Worm (Caenorhabditis elegans) whole organism, midembryonic: ENCODE measurements around the gene srg-21.
A peak's percentile ranks its signal among the peaks of the same experiment; 100 is the strongest.

Source experiments
- T22C8.4 ChIP-seq: fragments of 200-800 bp; sonication (Bioruptor generic); IDR thresholded peaks from 2 replicates; pipeline ENCODE4 v1.3.6; 2022; ENCODE audit warnings: missing genetic modification characterization, missing compliant biosample characterization
- cog-1 ChIP-seq: sonication (generic microtip); optimal IDR thresholded peaks from 2 replicates; lab custom pipeline; 2016; ENCODE audit warnings: missing genetic modification characterization, missing compliant biosample characterization
- flt-1 ChIP-seq: fragments of 200-800 bp; sonication (Bioruptor generic); IDR thresholded peaks from 2 replicates; pipeline ENCODE4 v1.3.6; 2022; ENCODE audit warnings: missing genetic modification characterization, missing compliant biosample characterization
- klf-2 ChIP-seq: fragments of 200-800 bp; sonication (Bioruptor generic); conservative IDR thresholded peaks from 2 replicates; pipeline ENCODE4 v1.3.6; 2022; ENCODE audit warnings: missing genetic modification reagents, missing genetic modification characterization, missing compliant biosample characterization
- med-1 ChIP-seq: sonication (generic microtip); optimal IDR thresholded peaks from 2 replicates; lab custom pipeline; 2017; ENCODE audit warnings: missing genetic modification characterization, mild to moderate bottlenecking, missing compliant biosample characterization, antibody characterized with exemption, missing genetic modification reagents; ENCODE audit not compliant: insufficient read depth
- ref-1 ChIP-seq: fragments of 200-800 bp; sonication (Bioruptor generic); conservative IDR thresholded peaks from 2 replicates; pipeline ENCODE4 v1.3.6; 2022; ENCODE audit warnings: missing genetic modification reagents, missing genetic modification characterization, missing compliant biosample characterization
- tab-1 ChIP-seq: fragments of 200-800 bp; sonication (Bioruptor generic); IDR thresholded peaks from 2 replicates; pipeline ENCODE4 v1.3.6; 2022; ENCODE audit warnings: missing genetic modification characterization, missing compliant biosample characterization
- ztf-23 ChIP-seq: fragments of 200-800 bp; sonication (Bioruptor generic); IDR thresholded peaks from 2 replicates; pipeline ENCODE4 v1.3.6; 2022; ENCODE audit warnings: missing genetic modification reagents, missing genetic modification characterization, missing compliant biosample characterization
- ztf-29 ChIP-seq: fragments of 200-800 bp; sonication (Bioruptor generic); IDR thresholded peaks from 2 replicates; pipeline ENCODE4 v1.3.6; 2022; ENCODE audit warnings: missing genetic modification reagents, missing genetic modification characterization, missing compliant biosample characterization

The srg-21 gene

DNA sequence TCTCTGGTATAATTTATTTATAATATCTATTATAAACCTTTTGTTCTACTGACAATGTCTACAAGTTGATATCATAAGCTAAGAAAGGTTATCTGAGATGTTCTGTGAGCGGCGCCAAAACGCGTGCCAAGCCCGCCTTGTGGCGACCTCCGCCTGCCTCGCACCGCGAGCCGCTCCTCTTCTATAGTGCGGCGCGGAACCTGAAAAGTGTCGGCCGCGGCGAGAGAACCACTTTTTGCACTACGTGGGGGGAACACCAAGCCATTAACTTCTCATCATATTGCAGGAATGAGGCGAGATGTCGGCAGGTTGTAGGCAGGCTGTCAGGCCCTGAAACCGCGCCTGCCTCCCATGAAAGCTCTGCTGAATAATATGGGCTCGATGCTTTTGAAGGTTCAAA lies 22.1 kb upstream of the srg-21 start:
- TF ChIP-seq ztf-29 (GFP tag; lab: Robert Waterston, UW): no peak
- TF ChIP-seq tab-1 (GFP tag; lab: Robert Waterston, UW): 0 out of 2 replicates have a peak, but pooled peaks have one; percentile 14
- TF ChIP-seq cog-1 (tag; lab: Kevin White, UChicago): no peak
- no peak for TF ChIP-seq flt-1 (GFP tag; lab: Robert Waterston, UW)
- TF ChIP-seq T22C8.4 (GFP tag; lab: Robert Waterston, UW): no peak

ce11 chrII:3112313-3112712 lies 21.1 kb upstream of the srg-21 start, which contains the start of gene Y25C1A.2:
Gene Y25C1A.2 (plus strand): TSS chrII:3112613.
- TF ChIP-seq flt-1 (GFP tag; lab: Robert Waterston, UW): no peak
- no peak for TF ChIP-seq med-1 (GFP tag; lab: Kevin White, UChicago)
- no peak for TF ChIP-seq ztf-23 (GFP tag; lab: Robert Waterston, UW)
- TF ChIP-seq cog-1 (tag; lab: Kevin White, UChicago): no peak
- TF ChIP-seq T22C8.4 (GFP tag; lab: Robert Waterston, UW): no peak
- TF ChIP-seq ref-1: no peak
- no peak for TF ChIP-seq tab-1 (GFP tag; lab: Robert Waterston, UW)
- no peak for TF ChIP-seq klf-2
- TF ChIP-seq ztf-29 (GFP tag; lab: Robert Waterston, UW): no peak

DNA sequence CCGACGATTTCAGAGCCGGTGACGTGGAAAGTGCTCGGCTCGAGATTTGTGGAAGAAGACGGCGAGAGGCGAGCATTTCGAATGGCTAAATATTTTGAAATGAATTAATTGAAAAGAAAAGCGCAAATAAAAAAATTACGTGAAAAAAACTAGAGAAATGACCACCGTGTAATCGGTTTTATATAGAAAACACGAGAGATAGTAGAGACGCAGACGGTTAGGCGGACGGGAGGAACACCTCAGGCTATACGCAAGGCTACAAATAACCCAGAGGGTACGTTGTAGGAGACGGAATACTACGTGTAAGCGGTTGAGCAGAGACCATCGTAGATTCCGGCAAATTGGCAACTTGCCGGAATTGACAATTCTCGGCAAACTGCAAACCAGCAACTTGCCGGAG lies 20.0 kb upstream of the srg-21 start, which contains the start of gene Y25C1A.13:
Gene Y25C1A.13, minus strand, starts transcription at position 101 of the 400 bp plus-strand sequence.
- no peak for TF ChIP-seq ztf-29 (GFP tag; lab: Robert Waterston, UW)
- no peak for TF ChIP-seq tab-1 (GFP tag; lab: Robert Waterston, UW)
- no peak for TF ChIP-seq ztf-23 (GFP tag; lab: Robert Waterston, UW)
- no peak for TF ChIP-seq ref-1
- no peak for TF ChIP-seq klf-2
- no peak for TF ChIP-seq flt-1 (GFP tag; lab: Robert Waterston, UW)
- TF ChIP-seq cog-1 (tag; lab: Kevin White, UChicago): no peak
- no peak for TF ChIP-seq T22C8.4 (GFP tag; lab: Robert Waterston, UW)
- TF ChIP-seq med-1 (GFP tag; lab: Kevin White, UChicago): no peak

DNA sequence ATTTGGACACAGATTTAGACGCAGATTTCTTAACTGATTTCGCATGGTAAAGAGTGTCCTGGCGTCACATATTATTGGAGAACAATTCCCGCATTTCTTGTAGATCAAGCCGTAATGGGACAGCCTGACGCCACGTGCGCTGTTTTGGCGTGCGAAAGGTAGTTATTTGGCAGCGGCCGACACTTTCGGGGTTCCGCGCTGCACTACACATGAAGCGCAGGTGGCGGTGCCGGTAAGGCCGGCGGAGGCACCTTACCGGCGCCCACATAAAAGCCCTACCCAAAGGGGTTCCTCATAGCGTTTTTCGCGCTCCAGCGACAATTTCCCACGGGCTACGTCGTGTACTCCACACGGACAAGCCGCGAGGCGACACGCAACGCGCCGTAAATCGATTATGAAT lies 18.9 kb upstream of the srg-21 start:
- TF ChIP-seq flt-1 (GFP tag; lab: Robert Waterston, UW): no peak

DNA sequence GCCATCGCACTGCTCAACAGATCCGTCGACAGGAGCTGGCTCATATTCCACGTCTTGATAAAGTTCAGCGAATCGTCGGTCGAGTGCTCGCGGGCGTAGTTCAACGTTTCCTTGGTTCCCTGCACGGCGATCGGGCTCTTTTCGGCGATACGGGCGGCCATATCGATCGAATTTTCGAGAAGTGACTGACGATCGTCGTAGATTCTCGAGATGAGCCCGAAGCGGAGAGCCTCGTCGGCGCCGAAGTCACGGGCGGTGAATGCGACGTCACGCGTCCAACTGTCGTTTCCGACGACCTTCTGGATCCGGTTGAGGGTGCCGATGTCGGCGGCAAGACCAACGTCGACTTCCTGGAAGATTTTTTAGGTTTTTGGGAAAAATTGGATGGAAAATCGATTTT lies 18.4 kb upstream of the srg-21 start:
- TF ChIP-seq tab-1 (GFP tag; lab: Robert Waterston, UW) (no peak), med-1 (GFP tag; lab: Kevin White, UChicago) (no peak), cog-1 (tag; lab: Kevin White, UChicago) (no peak), T22C8.4 (GFP tag; lab: Robert Waterston, UW) (no peak), flt-1 (GFP tag; lab: Robert Waterston, UW) (no peak), ztf-23 (GFP tag; lab: Robert Waterston, UW) (no peak), klf-2 (no peak), ztf-29 (GFP tag; lab: Robert Waterston, UW) (no peak), ref-1 (no peak)

DNA sequence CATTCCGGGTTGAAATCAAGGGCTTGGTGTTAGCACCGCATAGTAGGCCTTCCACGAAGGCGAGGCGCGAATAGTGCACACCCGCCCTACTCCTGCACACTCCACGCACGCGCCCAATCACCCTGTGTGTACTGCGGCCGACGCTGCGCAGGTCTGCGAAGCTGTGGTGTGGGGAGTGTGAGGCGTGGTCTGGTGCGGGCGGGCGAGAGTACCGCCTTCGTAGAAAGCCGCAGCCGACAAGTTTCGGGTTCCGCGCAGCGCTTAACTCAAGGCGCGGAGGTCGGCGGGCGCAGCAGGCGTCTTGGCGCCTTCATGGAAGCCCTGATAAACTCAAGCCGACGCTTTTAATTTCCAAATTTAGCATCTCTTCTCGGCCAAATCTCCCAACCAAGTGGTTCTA lies 16.9 kb upstream of the srg-21 start:
- TF ChIP-seq ztf-29 (GFP tag; lab: Robert Waterston, UW) (no peak), tab-1 (GFP tag; lab: Robert Waterston, UW) (0 out of 2 replicates have a peak, but pooled peaks have one; percentile 47)

ce11 chrII:3105765-3106164 lies 14.6 kb upstream of the srg-21 start, which contains the start of gene clec-122:
Gene clec-122 (plus strand): TSS chrII:3106065.
- no peak for TF ChIP-seq ztf-29 (GFP tag; lab: Robert Waterston, UW)
- no peak for TF ChIP-seq ztf-23 (GFP tag; lab: Robert Waterston, UW)
- no peak for TF ChIP-seq cog-1 (tag; lab: Kevin White, UChicago)
- TF ChIP-seq med-1 (GFP tag; lab: Kevin White, UChicago): no peak
- TF ChIP-seq ref-1: no peak
- TF ChIP-seq T22C8.4 (GFP tag; lab: Robert Waterston, UW): no peak
- TF ChIP-seq tab-1 (GFP tag; lab: Robert Waterston, UW): no peak
- no peak for TF ChIP-seq flt-1 (GFP tag; lab: Robert Waterston, UW)
- no peak for TF ChIP-seq klf-2

DNA sequence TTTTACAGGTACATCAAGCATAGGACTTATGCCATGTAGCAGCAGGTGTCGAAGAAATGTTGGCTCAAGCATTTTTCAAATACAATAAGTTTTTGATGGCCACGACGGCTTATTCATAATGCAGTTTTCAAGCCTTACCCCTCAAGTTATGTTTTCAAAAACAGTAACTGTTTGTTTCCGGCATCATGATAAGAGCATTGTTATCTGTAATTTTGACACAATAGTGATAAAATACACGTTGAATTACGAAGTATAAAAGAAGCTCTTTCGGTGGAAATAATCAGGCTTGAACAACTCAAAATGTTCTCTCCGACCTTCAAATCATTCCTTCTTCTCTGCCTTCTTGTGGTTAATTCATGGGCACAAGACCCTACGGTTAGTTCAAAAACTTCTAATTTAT lies 10.8 kb upstream of the srg-21 start, which contains the start of gene clec-121:
Gene clec-121, plus strand, starts transcription at position 301 of the 400 bp plus-strand sequence.
- no peak for TF ChIP-seq ref-1
- TF ChIP-seq ztf-23 (GFP tag; lab: Robert Waterston, UW): no peak
- TF ChIP-seq cog-1 (tag; lab: Kevin White, UChicago): no peak
- TF ChIP-seq T22C8.4 (GFP tag; lab: Robert Waterston, UW): no peak
- TF ChIP-seq ztf-29 (GFP tag; lab: Robert Waterston, UW): no peak
- no peak for TF ChIP-seq klf-2
- TF ChIP-seq tab-1 (GFP tag; lab: Robert Waterston, UW): no peak
- no peak for TF ChIP-seq med-1 (GFP tag; lab: Kevin White, UChicago)
- TF ChIP-seq flt-1 (GFP tag; lab: Robert Waterston, UW): no peak

ce11 chrII:3100546-3100945 lies 9.4 kb upstream of the srg-21 start, which contains the start of gene srg-24:
Gene srg-24 (minus strand): TSS chrII:3100646.
- TF ChIP-seq med-1 (GFP tag; lab: Kevin White, UChicago) (no peak), tab-1 (GFP tag; lab: Robert Waterston, UW) (no peak), ref-1 (no peak), klf-2 (no peak), cog-1 (tag; lab: Kevin White, UChicago) (no peak), ztf-23 (GFP tag; lab: Robert Waterston, UW) (no peak)

DNA sequence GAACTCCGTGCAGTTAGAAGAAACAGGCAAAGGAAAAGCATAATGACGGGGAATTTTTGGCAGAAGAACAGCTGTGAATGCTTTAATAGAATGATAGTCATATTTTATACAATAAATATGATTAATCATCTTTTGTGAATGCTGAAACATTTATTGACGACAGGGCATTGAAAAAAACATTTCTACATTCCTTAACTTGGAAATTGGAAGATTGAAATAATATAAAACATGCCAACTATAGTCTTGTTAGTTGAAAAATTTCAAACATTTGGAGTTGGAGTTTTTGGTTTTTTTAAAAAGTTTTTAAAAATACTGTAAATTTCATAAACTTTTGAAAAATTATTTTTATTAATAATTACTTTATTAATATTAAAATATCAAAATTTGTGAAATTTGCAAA lies 5.7 kb upstream of the srg-21 start, which contains the start of gene Y25C1A.14:
Gene Y25C1A.14, minus strand, starts transcription at position 101 of the 400 bp plus-strand sequence.
- TF ChIP-seq ref-1 (no peak), med-1 (GFP tag; lab: Kevin White, UChicago) (no peak), T22C8.4 (GFP tag; lab: Robert Waterston, UW) (no peak), klf-2 (no peak), ztf-29 (GFP tag; lab: Robert Waterston, UW) (no peak), flt-1 (GFP tag; lab: Robert Waterston, UW) (no peak), tab-1 (GFP tag; lab: Robert Waterston, UW) (no peak), cog-1 (tag; lab: Kevin White, UChicago) (no peak)
